Worm (Caenorhabditis elegans) whole organism, late embryonic: ENCODE data around the gene R04E5.9.
A peak's percentile ranks its signal among the peaks of the same experiment; 100 is the strongest.

Experiments used
- C08G9.2 ChIP-seq: sonication (generic microtip); optimal IDR thresholded peaks from 2 replicates; lab custom pipeline; 2016; ENCODE audit warnings: mild to moderate bottlenecking, missing genetic modification characterization, moderate library complexity, missing compliant biosample characterization
- C38D4.7 ChIP-seq: fragments of 200-800 bp; sonication (Bioruptor generic); optimal IDR thresholded peaks from 2 replicates; lab custom pipeline; 2018; ENCODE audit warnings: mild to moderate bottlenecking, missing genetic modification characterization, moderate library complexity, missing compliant biosample characterization
- K02D7.2 ChIP-seq: sonication (generic microtip); optimal IDR thresholded peaks from 2 replicates; lab custom pipeline; 2017; ENCODE audit warnings: mild to moderate bottlenecking, missing genetic modification characterization, missing compliant biosample characterization
- Y22D7AL.16 ChIP-seq: sonication (generic microtip); optimal IDR thresholded peaks from 2 replicates; lab custom pipeline; 2016; ENCODE audit warnings: missing genetic modification characterization, missing compliant biosample characterization
- ahr-1 ChIP-seq: sonication (generic microtip); optimal IDR thresholded peaks from 2 replicates; lab custom pipeline; 2016; ENCODE audit warnings: missing genetic modification characterization, missing compliant biosample characterization
- ama-1 ChIP-seq: fragments of 150-350 bp; optimal IDR thresholded peaks from 2 replicates; lab custom pipeline; 2014
- ceh-14 ChIP-seq: sonication (generic microtip); optimal IDR thresholded peaks from 2 replicates; lab custom pipeline; 2016; ENCODE audit warnings: missing genotype, missing genetic modification characterization, missing compliant biosample characterization
- ceh-18 ChIP-seq: sonication (generic microtip); optimal IDR thresholded peaks from 2 replicates; lab custom pipeline; 2016; ENCODE audit warnings: missing genetic modification characterization, missing compliant biosample characterization
- ceh-19 ChIP-seq: fragments of 200-800 bp; sonication (Bioruptor generic); optimal IDR thresholded peaks from 2 replicates; lab custom pipeline; 2018; ENCODE audit warnings: mild to moderate bottlenecking, missing genetic modification characterization, missing compliant biosample characterization
- ceh-2 ChIP-seq: sonication (generic microtip); optimal IDR thresholded peaks from 2 replicates; lab custom pipeline; 2016; ENCODE audit warnings: missing genotype, missing genetic modification characterization, missing compliant biosample characterization
- ceh-22 ChIP-seq: sonication (generic microtip); optimal IDR thresholded peaks from 2 replicates; lab custom pipeline; 2017; ENCODE audit warnings: missing biosample characterization, missing genetic modification characterization
- ceh-24 ChIP-seq: sonication (generic microtip); optimal IDR thresholded peaks from 2 replicates; lab custom pipeline; 2016; ENCODE audit warnings: mild to moderate bottlenecking, missing genetic modification characterization, missing compliant biosample characterization
- ceh-31 ChIP-seq: sonication (generic microtip); optimal IDR thresholded peaks from 2 replicates; lab custom pipeline; 2016; ENCODE audit warnings: missing genetic modification characterization, missing compliant biosample characterization
- ceh-34 ChIP-seq: sonication (generic microtip); optimal IDR thresholded peaks from 2 replicates; lab custom pipeline; 2016; ENCODE audit warnings: mild to moderate bottlenecking, missing genetic modification characterization, missing compliant biosample characterization
- ceh-48 ChIP-seq: sonication (generic microtip); optimal IDR thresholded peaks from 2 replicates; lab custom pipeline; 2016; ENCODE audit warnings: missing genetic modification characterization, inconsistent platforms, missing compliant biosample characterization
- ceh-6 ChIP-seq: fragments of 200-800 bp; sonication (Bioruptor generic); optimal IDR thresholded peaks from 2 replicates; lab custom pipeline; 2018; ENCODE audit warnings: mild to moderate bottlenecking, missing genetic modification characterization, missing compliant biosample characterization
- ceh-9 ChIP-seq: sonication (generic microtip); optimal IDR thresholded peaks from 2 replicates; lab custom pipeline; 2016; ENCODE audit warnings: mild to moderate bottlenecking, missing genetic modification characterization, inconsistent platforms, missing compliant biosample characterization
- che-1 ChIP-seq: sonication (generic microtip); optimal IDR thresholded peaks from 2 replicates; lab custom pipeline; 2016; ENCODE audit warnings: mild to moderate bottlenecking, missing genetic modification characterization, missing compliant biosample characterization
- elt-2 ChIP-seq: sonication (generic microtip); optimal IDR thresholded peaks from 2 replicates; lab custom pipeline; 2016; ENCODE audit warnings: missing genetic modification reagents, missing genetic modification characterization, missing compliant biosample characterization
- elt-4 ChIP-seq: sonication (generic microtip); optimal IDR thresholded peaks from 2 replicates; lab custom pipeline; 2016; ENCODE audit warnings: missing genetic modification characterization, missing compliant biosample characterization
- ets-4 ChIP-seq: sonication (generic microtip); optimal IDR thresholded peaks from 2 replicates; lab custom pipeline; 2016; ENCODE audit warnings: missing genetic modification characterization, missing compliant biosample characterization
- fkh-10 ChIP-seq: fragments of 150-350 bp; optimal IDR thresholded peaks from 2 replicates; lab custom pipeline; 2014; ENCODE audit warnings: missing biosample characterization, missing genetic modification reagents, missing genetic modification characterization
- fkh-6 ChIP-seq: sonication (generic microtip); optimal IDR thresholded peaks from 2 replicates; lab custom pipeline; 2016; ENCODE audit warnings: missing genetic modification characterization, missing compliant biosample characterization
- gmeb-2 ChIP-seq: sonication (generic microtip); optimal IDR thresholded peaks from 2 replicates; lab custom pipeline; 2016; ENCODE audit warnings: missing genetic modification characterization, inconsistent platforms, missing compliant biosample characterization
- hlh-15 ChIP-seq: sonication (generic microtip); optimal IDR thresholded peaks from 2 replicates; lab custom pipeline; 2016; ENCODE audit warnings: missing genetic modification characterization, missing compliant biosample characterization
- hlh-30 ChIP-seq: sonication (generic microtip); optimal IDR thresholded peaks from 2 replicates; lab custom pipeline; 2017; ENCODE audit warnings: antibody characterized with exemption, missing genetic modification characterization, missing compliant biosample characterization; ENCODE audit not compliant: insufficient read depth
- hlh-8 ChIP-seq: sonication (generic microtip); optimal IDR thresholded peaks from 2 replicates; lab custom pipeline; 2016; ENCODE audit warnings: missing genotype, missing genetic modification characterization, missing compliant biosample characterization
- lim-6 ChIP-seq: sonication (generic microtip); optimal IDR thresholded peaks from 2 replicates; lab custom pipeline; 2016; ENCODE audit warnings: missing genetic modification characterization, missing compliant biosample characterization
- madf-2 ChIP-seq: sonication (generic microtip); optimal IDR thresholded peaks from 2 replicates; lab custom pipeline; 2017; ENCODE audit warnings: missing genetic modification characterization, missing compliant biosample characterization
- mec-3 ChIP-seq: sonication (generic microtip); optimal IDR thresholded peaks from 2 replicates; lab custom pipeline; 2016; ENCODE audit warnings: borderline replicate concordance, missing genetic modification characterization, missing compliant biosample characterization
- nhr-232 ChIP-seq: sonication (generic microtip); optimal IDR thresholded peaks from 2 replicates; lab custom pipeline; 2016; ENCODE audit warnings: missing genetic modification characterization, missing compliant biosample characterization
- npax-4 ChIP-seq: sonication (generic microtip); optimal IDR thresholded peaks from 2 replicates; lab custom pipeline; 2016; ENCODE audit warnings: missing genetic modification characterization, missing compliant biosample characterization
- pag-3 ChIP-seq: sonication (generic microtip); optimal IDR thresholded peaks from 2 replicates; lab custom pipeline; 2016; ENCODE audit warnings: missing compliant biosample characterization, missing genetic modification characterization, borderline replicate concordance
- pat-9 ChIP-seq: fragments of 200-800 bp; sonication (Bioruptor generic); optimal IDR thresholded peaks from 2 replicates; lab custom pipeline; 2018; ENCODE audit warnings: mild to moderate bottlenecking, missing genetic modification characterization, moderate library complexity, missing compliant biosample characterization
- pax-1 ChIP-seq: fragments of 150-350 bp; optimal IDR thresholded peaks from 2 replicates; lab custom pipeline; 2014; ENCODE audit warnings: missing biosample characterization, missing genetic modification characterization
- pha-2 ChIP-seq: sonication (generic microtip); optimal IDR thresholded peaks from 2 replicates; lab custom pipeline; 2017; ENCODE audit warnings: mild to moderate bottlenecking, missing genetic modification characterization, missing compliant biosample characterization
- pha-4 ChIP-seq: fragments of 150-350 bp; optimal IDR thresholded peaks from 2 replicates; lab custom pipeline; 2018; ENCODE audit warnings: missing biosample characterization, missing genetic modification reagents, missing genetic modification characterization
- ref-2 ChIP-seq: sonication (generic microtip); optimal IDR thresholded peaks from 2 replicates; lab custom pipeline; 2016; ENCODE audit warnings: missing genetic modification characterization, missing compliant biosample characterization
- rnt-1 ChIP-seq: sonication (generic microtip); optimal IDR thresholded peaks from 2 replicates; lab custom pipeline; 2016; ENCODE audit warnings: missing genetic modification characterization, missing compliant biosample characterization
- sox-2 ChIP-seq: fragments of 200-800 bp; sonication (Bioruptor generic); IDR thresholded peaks from 2 replicates; pipeline ENCODE4 v1.3.6; 2022; ENCODE audit warnings: missing genetic modification reagents, missing genetic modification characterization, missing compliant biosample characterization
- sox-4 ChIP-seq: sonication (generic microtip); optimal IDR thresholded peaks from 2 replicates; lab custom pipeline; 2017; ENCODE audit warnings: mild to moderate bottlenecking, missing genetic modification characterization, inconsistent platforms, missing compliant biosample characterization
- ttx-3 ChIP-seq: sonication (generic microtip); optimal IDR thresholded peaks from 2 replicates; lab custom pipeline; 2016; ENCODE audit warnings: missing genetic modification reagents, missing genetic modification characterization, missing compliant biosample characterization
- unc-42 ChIP-seq: sonication (generic microtip); optimal IDR thresholded peaks from 2 replicates; lab custom pipeline; 2016; ENCODE audit warnings: missing genotype, missing genetic modification characterization, missing compliant biosample characterization
- unc-55 ChIP-seq: sonication (generic microtip); optimal IDR thresholded peaks from 2 replicates; lab custom pipeline; 2017; ENCODE audit warnings: missing biosample characterization, missing genetic modification reagents, missing genetic modification characterization

The R04E5.9 gene

ce11 chrX:8828365-8828764 lies 17.4 kb upstream of the R04E5.9 start, which contains the start of gene rcs-1:
TSS of gene rcs-1 (minus strand) at chrX:8828540.
- no peak for TF ChIP-seq ceh-14
- no peak for TF ChIP-seq sox-2 (GFP tag; lab: Robert Waterston, UW)
- no peak for TF ChIP-seq ceh-31
- TF ChIP-seq sox-4 (tag; lab: Kevin White, UChicago), result no peak
- no peak for TF ChIP-seq ets-4 (tag; lab: Kevin White, UChicago)
- TF ChIP-seq npax-4, result no peak
- TF ChIP-seq hlh-30 (tag; lab: Kevin White, UChicago), result no peak
- TF ChIP-seq hlh-15 (tag; lab: Kevin White, UChicago), result no peak
- no peak for TF ChIP-seq pha-4
- TF ChIP-seq ceh-22 (tag; lab: Kevin White, UChicago), result no peak
- TF ChIP-seq elt-2, result no peak
- no peak for TF ChIP-seq ttx-3 (tag; lab: Kevin White, UChicago)
- TF ChIP-seq nhr-232 (tag; lab: Kevin White, UChicago), result no peak
- TF ChIP-seq ama-1 (lab: Kevin White, UChicago), result no peak
- no peak for TF ChIP-seq ceh-48 (tag; lab: Kevin White, UChicago)
- no peak for TF ChIP-seq gmeb-2 (tag; lab: Kevin White, UChicago)
- TF ChIP-seq fkh-6, result no peak
- TF ChIP-seq, all 69 proteins: peak for 0

ce11 chrX:8824437-8824836 lies 13.5 kb upstream of the R04E5.9 start, which contains the start of gene ifd-1:
TSS of gene ifd-1 (minus strand) at chrX:8824448.
- TF ChIP-seq ceh-9 (tag; lab: Kevin White, UChicago) (no peak), ahr-1 (no peak), elt-2 (peak; percentile 80)

ce11 chrX:8820643-8821042 lies 9.7 kb upstream of the R04E5.9 start:
- TF ChIP-seq elt-4 (no peak), gmeb-2 (tag; lab: Kevin White, UChicago) (no peak), npax-4 (no peak), lim-6 (tag; lab: Kevin White, UChicago) (no peak), ceh-48 (tag; lab: Kevin White, UChicago) (no peak), ceh-34 (tag; lab: Kevin White, UChicago) (no peak), ceh-24 (tag; lab: Kevin White, UChicago) (no peak), ceh-19 (GFP tag; lab: Kevin White, UChicago) (no peak), pag-3 (no peak), hlh-8 (tag; lab: Kevin White, UChicago) (no peak), ceh-18 (no peak), ceh-31 (no peak)

ce11 chrX:8819815-8820415 lies 9.0 kb upstream of the R04E5.9 start:
- TF ChIP-seq unc-42 (tag; lab: Kevin White, UChicago) (no peak), hlh-15 (tag; lab: Kevin White, UChicago) (no peak), K02D7.2 (tag; lab: Kevin White, UChicago) (no peak), gmeb-2 (tag; lab: Kevin White, UChicago) (no peak), madf-2 (tag; lab: Kevin White, UChicago) (no peak), lim-6 (tag; lab: Kevin White, UChicago) (no peak), pax-1 (tag; lab: Kevin White, UChicago) (no peak)

- peak; percentile 66 for TF ChIP-seq elt-2
- TF ChIP-seq fkh-6, result peak; percentile 3
- no peak for TF ChIP-seq pat-9
- TF ChIP-seq unc-55 (GFP tag; lab: Kevin White, UChicago), result no peak
- TF ChIP-seq ceh-24 (tag; lab: Kevin White, UChicago), result no peak
- no peak for TF ChIP-seq pha-2 (tag; lab: Kevin White, UChicago)
- no peak for TF ChIP-seq hlh-30 (tag; lab: Kevin White, UChicago)
- peak; percentile 33 for TF ChIP-seq gmeb-2 (tag; lab: Kevin White, UChicago)
- TF ChIP-seq Y22D7AL.16, result no peak
- TF ChIP-seq ref-2 (tag; lab: Kevin White, UChicago), result peak; percentile 29
- TF ChIP-seq ceh-31, result no peak
- TF ChIP-seq ceh-34 (tag; lab: Kevin White, UChicago), result peak; percentile 27
- no peak for TF ChIP-seq ceh-48 (tag; lab: Kevin White, UChicago)
- TF ChIP-seq ceh-2, result no peak
- peak; percentile 26 for TF ChIP-seq sox-4 (tag; lab: Kevin White, UChicago)
- no peak for TF ChIP-seq ets-4 (tag; lab: Kevin White, UChicago)
- no peak for TF ChIP-seq fkh-10 (GFP tag; lab: Kevin White, UChicago)
- no peak for TF ChIP-seq C08G9.2 (tag; lab: Kevin White, UChicago)
- peak; percentile 48 for TF ChIP-seq ceh-6 (GFP tag; lab: Kevin White, UChicago)
- TF ChIP-seq lim-6 (tag; lab: Kevin White, UChicago), result no peak
- TF ChIP-seq mec-3, result no peak
- TF ChIP-seq C38D4.7 (GFP tag; lab: Kevin White, UChicago), result peak; percentile 11
- no peak for TF ChIP-seq rnt-1 (tag; lab: Kevin White, UChicago)
- peak; percentile 54 for TF ChIP-seq che-1 (tag; lab: Kevin White, UChicago)
These were observed 7.0 kb upstream of the R04E5.9 start for ce11 chrX:8817929-8818328.
